Worm (Caenorhabditis elegans) whole organism, young adult: ENCODE data around the gene K12H6.10.

Source experiments
- B0035.1 ChIP-seq: sonication (generic microtip); optimal IDR thresholded peaks from 2 replicates; lab custom pipeline; 2016; ENCODE audit warnings: missing genetic modification characterization, mild to moderate bottlenecking, missing compliant biosample characterization, missing genotype, missing genetic modification reagents
- C06A6.2 ChIP-seq: fragments of 200-800 bp; sonication (Bioruptor generic); conservative IDR thresholded peaks from 2 replicates; pipeline ENCODE4 v1.3.6; 2022; ENCODE audit warnings: missing genetic modification characterization, missing compliant biosample characterization
- F22D6.2 ChIP-seq: sonication (generic microtip); optimal IDR thresholded peaks from 2 replicates; lab custom pipeline; 2016; ENCODE audit warnings: mild to moderate bottlenecking, missing genetic modification characterization, missing compliant biosample characterization
- K11D2.4 ChIP-seq: fragments of 200-800 bp; sonication (Bioruptor generic); IDR thresholded peaks from 2 replicates; pipeline ENCODE4 v1.3.6; 2022; ENCODE audit warnings: missing genetic modification reagents, missing genetic modification characterization, missing compliant biosample characterization
- T26A5.8 ChIP-seq: sonication (generic microtip); optimal IDR thresholded peaks from 2 replicates; lab custom pipeline; 2016; ENCODE audit warnings: missing genetic modification characterization, missing compliant biosample characterization
- Y56A3A.18 ChIP-seq: fragments of 200-800 bp; sonication (Bioruptor generic); IDR thresholded peaks from 2 replicates; pipeline ENCODE4 v1.3.6; 2022; ENCODE audit warnings: missing genetic modification reagents, missing genetic modification characterization, missing compliant biosample characterization
- Y95B8A.8 ChIP-seq: fragments of 200-800 bp; sonication (Bioruptor generic); IDR thresholded peaks from 2 replicates; pipeline ENCODE4 v1.3.6; 2022; ENCODE audit warnings: missing genetic modification reagents, missing genetic modification characterization, missing compliant biosample characterization
- ZK185.1 ChIP-seq: sonication (generic microtip); optimal IDR thresholded peaks from 2 replicates; lab custom pipeline; 2016; ENCODE audit warnings: mild to moderate bottlenecking, missing genetic modification characterization, missing compliant biosample characterization; ENCODE audit not compliant: poor library complexity, severe bottlenecking
- aptf-3 ChIP-seq: fragments of 200-800 bp; sonication (Bioruptor generic); IDR thresholded peaks from 2 replicates; pipeline ENCODE4 v1.3.6; 2022; ENCODE audit warnings: missing genetic modification characterization, missing compliant biosample characterization
- atf-7 ChIP-seq: sonication (generic microtip); optimal IDR thresholded peaks from 2 replicates; lab custom pipeline; 2017; ENCODE audit warnings: mild to moderate bottlenecking, missing genetic modification characterization, missing compliant biosample characterization
- cebp-1 ChIP-seq, 2 experiments: fragments of 200-800 bp in 1 of 2; sonication (Bioruptor generic) in 1 of 2; sonication (generic microtip) in 1 of 2; IDR thresholded peaks in 1 of 2; optimal IDR thresholded peaks in 1 of 2; 2 replicates each; pipeline versions ENCODE4 v1.3.6 to Lab custom; 2017 to 2022; ENCODE audit warnings: missing compliant biosample characterization in 2 of 2, missing genetic modification characterization in 2 of 2, mild to moderate bottlenecking in 1 of 2, missing genetic modification reagents in 1 of 2, moderate library complexity in 1 of 2
- chd-7 ChIP-seq: sonication (generic microtip); optimal IDR thresholded peaks from 2 replicates; lab custom pipeline; 2016; ENCODE audit warnings: mild to moderate bottlenecking, missing genetic modification characterization, moderate library complexity, missing compliant biosample characterization
- dox-1 ChIP-seq: fragments of 200-800 bp; sonication (Bioruptor generic); IDR thresholded peaks from 2 replicates; pipeline ENCODE4 v1.3.6; 2022; ENCODE audit warnings: missing genetic modification reagents, missing genetic modification characterization, missing compliant biosample characterization
- egrh-3 ChIP-seq: fragments of 200-800 bp; sonication (Bioruptor generic); IDR thresholded peaks from 2 replicates; pipeline ENCODE4 v1.3.6; 2022; ENCODE audit warnings: missing genetic modification reagents, missing genetic modification characterization, missing compliant biosample characterization
- ekl-4 ChIP-seq: fragments of 200-800 bp; sonication (Bioruptor generic); IDR thresholded peaks from 2 replicates; pipeline ENCODE4 v1.3.6; 2022; ENCODE audit warnings: missing genetic modification reagents, missing genetic modification characterization, missing compliant biosample characterization
- hmg-1.2 ChIP-seq: fragments of 200-800 bp; sonication (Bioruptor generic); IDR thresholded peaks from 2 replicates; pipeline ENCODE4 v1.3.6; 2022; ENCODE audit warnings: missing genetic modification reagents, missing genetic modification characterization, missing compliant biosample characterization
- lag-1 ChIP-seq: fragments of 200-800 bp; sonication (Bioruptor generic); IDR thresholded peaks from 2 replicates; pipeline ENCODE4 v1.3.6; 2022; ENCODE audit warnings: missing genetic modification reagents, missing genetic modification characterization, missing compliant biosample characterization
- let-607 ChIP-seq, 2 experiments: fragments of 200-800 bp in 1 of 2; sonication (Bioruptor generic) in 1 of 2; sonication (generic microtip) in 1 of 2; optimal IDR thresholded peaks; 2 replicates each; lab custom pipeline; 2016 to 2018; ENCODE audit warnings: mild to moderate bottlenecking in 2 of 2, missing compliant biosample characterization in 2 of 2, missing genetic modification characterization in 2 of 2, moderate library complexity in 2 of 2, missing genotype in 1 of 2
- lin-35 ChIP-seq, 3 experiments: fragments of 150-350 bp in 2 of 3; sonication (generic microtip) in 1 of 3; optimal IDR thresholded peaks; 2 replicates each; lab custom pipeline; 2014 to 2018; ENCODE audit warnings: missing biosample characterization in 3 of 3, missing genetic modification characterization in 3 of 3, missing genetic modification reagents in 3 of 3
- lin-40 ChIP-seq: sonication (generic microtip); optimal IDR thresholded peaks from 2 replicates; lab custom pipeline; 2016; ENCODE audit warnings: missing genetic modification characterization, mild to moderate bottlenecking, missing compliant biosample characterization, missing genotype, missing genetic modification reagents
- madf-6 ChIP-seq: fragments of 200-800 bp; sonication (Bioruptor generic); IDR thresholded peaks from 2 replicates; pipeline ENCODE4 v1.3.6; 2022; ENCODE audit warnings: missing genetic modification reagents, missing genetic modification characterization, missing compliant biosample characterization
- madf-8 ChIP-seq: fragments of 200-800 bp; sonication (Bioruptor generic); conservative IDR thresholded peaks from 2 replicates; pipeline ENCODE4 v1.3.6; 2022; ENCODE audit warnings: missing genetic modification reagents, missing genetic modification characterization, missing compliant biosample characterization
- mcd-1 ChIP-seq: fragments of 200-800 bp; sonication (Bioruptor generic); IDR thresholded peaks from 2 replicates; pipeline ENCODE4 v1.3.6; 2022; ENCODE audit warnings: missing genetic modification reagents, missing genetic modification characterization, missing compliant biosample characterization
- nfyb-1 ChIP-seq: fragments of 200-800 bp; sonication (Bioruptor generic); IDR thresholded peaks from 2 replicates; pipeline ENCODE4 v1.3.6; 2022; ENCODE audit warnings: missing genetic modification reagents, missing genetic modification characterization, missing compliant biosample characterization
- nhr-80 ChIP-seq: sonication (generic microtip); optimal IDR thresholded peaks from 2 replicates; lab custom pipeline; 2016; ENCODE audit warnings: missing genetic modification characterization, missing compliant biosample characterization
- nhr-90 ChIP-seq: sonication (generic microtip); optimal IDR thresholded peaks from 2 replicates; lab custom pipeline; 2016; ENCODE audit warnings: missing genotype, mild to moderate bottlenecking, missing genetic modification characterization, missing compliant biosample characterization
- pbrm-1 ChIP-seq: fragments of 200-800 bp; sonication (Bioruptor generic); IDR thresholded peaks from 2 replicates; pipeline ENCODE4 v1.3.6; 2022; ENCODE audit warnings: missing genetic modification reagents, missing genetic modification characterization, missing compliant biosample characterization
- pha-4 ChIP-seq: fragments of 150-350 bp; sonication (generic microtip); optimal IDR thresholded peaks from 2 replicates; lab custom pipeline; 2014; ENCODE audit warnings: missing biosample characterization, missing genetic modification reagents, missing genetic modification characterization
- repo-1 ChIP-seq: sonication (generic microtip); optimal IDR thresholded peaks from 2 replicates; lab custom pipeline; 2017; ENCODE audit warnings: mild to moderate bottlenecking, missing genetic modification characterization, missing compliant biosample characterization
- tbp1 ChIP-seq: fragments of 200-800 bp; sonication (Bioruptor generic); optimal IDR thresholded peaks from 2 replicates; lab custom pipeline; 2018; ENCODE audit warnings: mild to moderate bottlenecking, missing genetic modification characterization, missing compliant biosample characterization
- unc-130 ChIP-seq: sonication (generic microtip); optimal IDR thresholded peaks from 2 replicates; lab custom pipeline; 2016; ENCODE audit warnings: missing genetic modification reagents, missing genetic modification characterization, missing compliant biosample characterization
- zfh-2 ChIP-seq: fragments of 200-800 bp; sonication (Bioruptor generic); conservative IDR thresholded peaks from 2 replicates; pipeline ENCODE4 v1.3.6; 2022; ENCODE audit warnings: missing genetic modification reagents, missing genetic modification characterization, missing compliant biosample characterization
- zim-3 ChIP-seq: sonication (generic microtip); optimal IDR thresholded peaks from 2 replicates; lab custom pipeline; 2017; ENCODE audit warnings: mild to moderate bottlenecking, missing genetic modification characterization, moderate library complexity, missing compliant biosample characterization
- ztf-26 ChIP-seq: sonication (generic microtip); optimal IDR thresholded peaks from 2 replicates; lab custom pipeline; 2017; ENCODE audit warnings: missing genetic modification characterization, missing compliant biosample characterization

K12H6.10 gene

ce11 chrII:2791693-2792092, 31.0 kb upstream of the K12H6.10 start:
- peak; percentile 73 for TF ChIP-seq zfh-2 (GFP tag; lab: Robert Waterston, UW)
- no peak for TF ChIP-seq let-607 (tag; optimal IDR thresholded peaks at IDR 0.05; lab: Kevin White, UChicago)

- no peak for TF ChIP-seq let-607 (tag; optimal IDR thresholded peaks at IDR 0.05; lab: Kevin White, UChicago)
- no peak for TF ChIP-seq madf-8 (GFP tag; lab: Robert Waterston, UW)
- TF ChIP-seq C06A6.2 (GFP tag; lab: Robert Waterston, UW): no peak
- TF ChIP-seq, all 124 proteins: peak for 0
Observed at ce11 chrII:2795413-2795812, 27.3 kb upstream of the K12H6.10 start.

ce11 chrII:2796431-2796830, 26.2 kb upstream of the K12H6.10 start:
- TF ChIP-seq pha-4 (tag; lab: Kevin White, UChicago): no peak
- TF ChIP-seq zfh-2 (GFP tag; lab: Robert Waterston, UW): peak; percentile 56

- TF ChIP-seq Y95B8A.8 (GFP tag; lab: Robert Waterston, UW): no peak
- no peak for TF ChIP-seq Y56A3A.18 (GFP tag; lab: Robert Waterston, UW)
- no peak for TF ChIP-seq nhr-90 (tag; lab: Kevin White, UChicago)
- no peak for TF ChIP-seq chd-7 (tag; lab: Kevin White, UChicago)
- no peak for TF ChIP-seq lin-35 (GFP tag; optimal IDR thresholded peaks at IDR 0.05; lab: Kevin White, UChicago)
- TF ChIP-seq K11D2.4 (GFP tag; lab: Robert Waterston, UW): no peak
Observed at ce11 chrII:2797951-2798350, 24.7 kb upstream of the K12H6.10 start.

ce11 chrII:2800550-2801233, 22.0 kb upstream of the K12H6.10 start, which contains the start of gene nhr-119:
Gene nhr-119, minus strand, starts transcription at chrII:2800600.
- TF ChIP-seq ekl-4 (GFP tag; lab: Robert Waterston, UW) (0 out of 2 replicates have a peak, but pooled peaks have one; percentile 38), F22D6.2 (tag; lab: Kevin White, UChicago) (peak; percentile 33), lin-40 (tag; lab: Kevin White, UChicago) (peak; percentile 75), let-607 (tag; optimal IDR thresholded peaks at IDR 0.05; lab: Kevin White, UChicago) (peak in 1 of 2 experiments; percentile 42), aptf-3 (GFP tag; lab: Robert Waterston, UW) (no peak), cebp-1 (GFP tag; IDR thresholded peaks at IDR 0.05; lab: Robert Waterston, UW) (no peak), cebp-1 (tag; optimal IDR thresholded peaks at IDR 0.05; lab: Kevin White, UChicago) (peak; percentile 42), T26A5.8 (tag; lab: Kevin White, UChicago) (no peak), madf-6 (GFP tag; lab: Robert Waterston, UW) (no peak), egrh-3 (GFP tag; lab: Robert Waterston, UW) (peak; percentile 66), B0035.1 (tag; lab: Kevin White, UChicago) (no peak), lin-35 (GFP tag; optimal IDR thresholded peaks at IDR 0.05; lab: Kevin White, UChicago) (peak in 1 of 3 experiments; percentile 41), dox-1 (peak; percentile 48; the same call in 1 of the 2 replicates), repo-1 (tag; lab: Kevin White, UChicago) (no peak), pbrm-1 (GFP tag; lab: Robert Waterston, UW) (no peak), chd-7 (tag; lab: Kevin White, UChicago) (peak; percentile 5), lag-1 (GFP tag; lab: Robert Waterston, UW) (no peak), mcd-1 (GFP tag; lab: Robert Waterston, UW) (peak; percentile 57), atf-7 (tag; lab: Kevin White, UChicago) (peak; percentile 23), nhr-80 (peak; percentile 67), tbp1 (GFP tag; lab: Kevin White, UChicago) (peak; percentile 15), ztf-26 (tag; lab: Kevin White, UChicago) (peak; percentile 61), ZK185.1 (tag; lab: Kevin White, UChicago) (no peak), zim-3 (tag; lab: Kevin White, UChicago) (no peak), unc-130 (GFP tag; lab: Kevin White, UChicago) (no peak), hmg-1.2 (GFP tag; lab: Robert Waterston, UW) (peak; percentile 82), nfyb-1 (GFP tag; lab: Robert Waterston, UW) (0 out of 2 replicates have a peak, but pooled peaks have one; percentile 24)
